Worm (Caenorhabditis elegans): ENCODE data around the gene Y51H7BR.8.

- TF ChIP-seq snpc-4 (tag; optimal IDR thresholded peaks at IDR 0.05) (no peak), jun-1 (tag; optimal IDR thresholded peaks at IDR 0.05) (no peak), fkh-10 (GFP tag; optimal IDR thresholded peaks at IDR 0.05) (no peak), nhr-111 (GFP tag; optimal IDR thresholded peaks at IDR 0.05) (no peak), nhr-25 (tag; optimal IDR thresholded peaks at IDR 0.05; ENCODE audit: borderline replicate concordance, insufficient read depth) (no peak), nhr-28 (tag; optimal IDR thresholded peaks at IDR 0.05) (no peak), unc-62 (GFP tag; optimal IDR thresholded peaks at IDR 0.05 in 1 of 2) (no peak), unc-62 (tag; optimal IDR thresholded peaks at IDR 0.05) (no peak)
These were observed 44.2 kb upstream of the Y51H7BR.8 start for ce11 chrII:1474807-1475206.

Measured in whole organism, L4 larva.